Worm (Caenorhabditis elegans) whole organism, young adult: ENCODE data around the gene twk-24.

Source experiments
- F33H1.4 ChIP-seq: fragments of 200-800 bp; sonication (Bioruptor generic); IDR thresholded peaks from 2 replicates; pipeline ENCODE4 v1.3.6; 2022; ENCODE audit warnings: missing genetic modification reagents, missing genetic modification characterization, missing compliant biosample characterization
- F57A8.1 ChIP-seq: fragments of 200-800 bp; sonication (Bioruptor generic); optimal IDR thresholded peaks from 2 replicates; lab custom pipeline; 2018; ENCODE audit warnings: mild to moderate bottlenecking, missing genetic modification characterization, moderate library complexity, missing compliant biosample characterization
- ama-1 ChIP-seq, 3 experiments: fragments of 150-350 bp in 1 of 3; sonication (generic microtip) in 2 of 3; optimal IDR thresholded peaks; 2 replicates each; lab custom pipeline; 2014 to 2018; ENCODE audit warnings: missing biosample characterization in 2 of 3, missing genetic modification characterization in 2 of 3, missing genetic modification reagents in 2 of 3
- ceh-27 ChIP-seq: fragments of 200-800 bp; sonication (Bioruptor generic); optimal IDR thresholded peaks from 2 replicates; lab custom pipeline; 2018; ENCODE audit warnings: mild to moderate bottlenecking, missing genetic modification characterization, moderate library complexity, missing compliant biosample characterization
- ceh-58 ChIP-seq: fragments of 200-800 bp; sonication (Bioruptor generic); IDR thresholded peaks from 2 replicates; pipeline ENCODE4 v1.3.6; 2022; ENCODE audit warnings: missing genetic modification characterization, missing compliant biosample characterization
- ceh-79 ChIP-seq: sonication (generic microtip); optimal IDR thresholded peaks from 2 replicates; lab custom pipeline; 2017; ENCODE audit warnings: mild to moderate bottlenecking, missing genetic modification characterization, missing compliant biosample characterization
- die-1 ChIP-seq: sonication (generic microtip); optimal IDR thresholded peaks from 2 replicates; lab custom pipeline; 2016; ENCODE audit warnings: missing genotype, mild to moderate bottlenecking, missing genetic modification characterization, missing compliant biosample characterization
- dpl-1 ChIP-seq: fragments of 150-350 bp; optimal IDR thresholded peaks from 2 replicates; lab custom pipeline; 2014; ENCODE audit warnings: missing biosample characterization, missing genetic modification reagents, missing genetic modification characterization
- fkh-3 ChIP-seq: sonication (generic microtip); optimal IDR thresholded peaks from 2 replicates; lab custom pipeline; 2016; ENCODE audit warnings: mild to moderate bottlenecking, missing genetic modification characterization, missing compliant biosample characterization
- nfya-1 ChIP-seq: sonication (generic microtip); optimal IDR thresholded peaks from 2 replicates; lab custom pipeline; 2017; ENCODE audit warnings: antibody characterized with exemption, missing compliant biosample characterization, missing genetic modification characterization, borderline replicate concordance; ENCODE audit not compliant: insufficient read depth
- nhr-27 ChIP-seq: fragments of 200-800 bp; sonication (Bioruptor generic); optimal IDR thresholded peaks from 2 replicates; lab custom pipeline; 2018; ENCODE audit warnings: mild to moderate bottlenecking, missing genetic modification characterization, moderate library complexity, missing compliant biosample characterization
- snpc-4 ChIP-seq, 5 experiments: fragments of 150-350 bp in 1 of 5; sonication (generic microtip) in 4 of 5; optimal IDR thresholded peaks; 2 replicates each; lab custom pipeline; 2014 to 2018; ENCODE audit warnings: missing genetic modification characterization in 5 of 5, missing biosample characterization in 3 of 5, antibody characterized with exemption in 2 of 5, mild to moderate bottlenecking in 2 of 5, missing compliant biosample characterization in 2 of 5, missing genotype in 2 of 5, moderate library complexity in 2 of 5, missing genetic modification reagents in 1 of 5
- tbp1 ChIP-seq: fragments of 200-800 bp; sonication (Bioruptor generic); optimal IDR thresholded peaks from 2 replicates; lab custom pipeline; 2018; ENCODE audit warnings: mild to moderate bottlenecking, missing genetic modification characterization, missing compliant biosample characterization
- ztf-6 ChIP-seq: fragments of 200-800 bp; sonication (Bioruptor generic); IDR thresholded peaks from 2 replicates; pipeline ENCODE4 v1.3.6; 2022; ENCODE audit warnings: missing genetic modification reagents, missing genetic modification characterization, missing compliant biosample characterization

DNA sequence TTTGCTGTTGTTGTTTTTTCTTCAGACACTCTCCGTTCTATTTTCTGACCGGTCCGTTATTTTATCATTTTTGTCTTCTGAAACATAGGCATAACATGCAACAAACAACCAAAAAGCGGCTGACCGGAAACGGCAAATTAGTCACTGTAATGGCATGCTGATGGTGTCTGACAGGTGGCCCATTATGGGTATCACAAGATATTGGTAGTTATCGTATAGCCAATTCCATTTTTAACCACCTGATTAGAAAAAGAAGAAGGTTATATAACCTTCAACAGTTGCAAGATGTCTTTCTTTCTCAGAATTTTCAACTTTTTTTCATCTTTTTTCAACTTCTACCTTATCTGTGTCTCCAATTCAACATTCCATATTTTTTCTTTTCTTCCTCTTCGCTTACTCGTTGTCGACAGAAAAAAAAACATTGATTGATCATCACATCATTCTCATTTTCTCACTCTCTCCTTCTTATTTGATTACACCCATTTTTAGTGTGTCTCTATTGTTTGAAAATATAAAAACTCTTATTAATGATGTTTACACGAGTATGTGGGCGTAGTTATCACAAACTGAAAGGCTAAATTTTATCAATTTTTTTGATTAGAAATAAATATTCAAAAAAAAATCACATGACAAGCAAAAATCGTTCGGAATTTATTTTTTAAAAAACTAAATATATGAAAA, 31.8 kb upstream of the twk-24 start:
- TF ChIP-seq ceh-27 (GFP tag; lab: Kevin White, UChicago): no peak
- no peak for TF ChIP-seq nhr-27
- TF ChIP-seq ama-1 (optimal IDR thresholded peaks at IDR 0.05; lab: Kevin White, UChicago): no peak
- TF ChIP-seq ama-1 (GFP tag; optimal IDR thresholded peaks at IDR 0.05; lab: Kevin White, UChicago): no peak
- no peak for TF ChIP-seq ceh-58
- TF ChIP-seq tbp1 (GFP tag; lab: Kevin White, UChicago): no peak
- TF ChIP-seq dpl-1 (GFP tag; lab: Kevin White, UChicago): no peak
- no peak for TF ChIP-seq F57A8.1 (GFP tag; lab: Kevin White, UChicago)
- no peak for TF ChIP-seq ceh-79 (tag; lab: Kevin White, UChicago)
- TF ChIP-seq snpc-4 (GFP tag; optimal IDR thresholded peaks at IDR 0.05; lab: Kevin White, UChicago): no peak
- no peak for TF ChIP-seq snpc-4 (tag; optimal IDR thresholded peaks at IDR 0.05; lab: Kevin White, UChicago)
- no peak for TF ChIP-seq die-1 (tag; lab: Kevin White, UChicago)
- no peak for TF ChIP-seq nfya-1 (tag; lab: Kevin White, UChicago)
- TF ChIP-seq ztf-6 (GFP tag; lab: Robert Waterston, UW): no peak
- TF ChIP-seq fkh-3 (tag; lab: Kevin White, UChicago): no peak
- no peak for TF ChIP-seq F33H1.4 (GFP tag; lab: Robert Waterston, UW)
